Worm (Caenorhabditis elegans) whole organism, L4 larva: Measurements from ENCODE around the gene B0001.4.

Experiments
- D1046.2 ChIP-seq: fragments of 200-800 bp; sonication (Bioruptor generic); IDR thresholded peaks from 2 replicates; pipeline ENCODE4 v1.3.6; 2022; ENCODE audit warnings: missing genetic modification characterization, missing compliant biosample characterization
- F26F4.8 ChIP-seq: fragments of 200-800 bp; sonication (Bioruptor generic); conservative IDR thresholded peaks from 2 replicates; pipeline ENCODE4 v1.3.6; 2022; ENCODE audit warnings: missing genetic modification characterization, missing compliant biosample characterization
- F44E2.7 ChIP-seq: fragments of 200-800 bp; sonication (Bioruptor generic); IDR thresholded peaks from 2 replicates; pipeline ENCODE4 v2.1.2; 2022; ENCODE audit warnings: missing genetic modification characterization, missing compliant biosample characterization
- Y48G9A.11 ChIP-seq: fragments of 200-800 bp; sonication (Bioruptor generic); IDR thresholded peaks from 2 replicates; pipeline ENCODE4 v1.3.6; 2022; ENCODE audit warnings: missing genetic modification reagents, missing genetic modification characterization, missing compliant biosample characterization
- ZK337.2 ChIP-seq: fragments of 200-800 bp; sonication (Bioruptor generic); IDR thresholded peaks from 2 replicates; pipeline ENCODE4 v1.3.6; 2022; ENCODE audit warnings: missing genetic modification reagents, missing genetic modification characterization, missing compliant biosample characterization
- ama-1 ChIP-seq: fragments of 150-350 bp; optimal IDR thresholded peaks from 2 replicates; lab custom pipeline; 2014; ENCODE audit warnings: inconsistent platforms, mixed read lengths
- ceh-44 ChIP-seq: fragments of 200-800 bp; sonication (Bioruptor generic); IDR thresholded peaks from 2 replicates; pipeline ENCODE4 v1.3.6; 2022; ENCODE audit warnings: missing genetic modification reagents, missing genetic modification characterization, missing compliant biosample characterization
- ceh-82 ChIP-seq: sonication (generic microtip); optimal IDR thresholded peaks from 2 replicates; lab custom pipeline; 2017; ENCODE audit warnings: missing biosample characterization, missing genetic modification characterization
- daf-8 ChIP-seq: fragments of 200-800 bp; sonication (Bioruptor generic); IDR thresholded peaks from 2 replicates; pipeline ENCODE4 v1.3.6; 2022; ENCODE audit warnings: missing genetic modification characterization, missing compliant biosample characterization
- dmd-9 ChIP-seq: fragments of 200-800 bp; sonication (Bioruptor generic); IDR thresholded peaks from 2 replicates; pipeline ENCODE4 v1.3.6; 2022; ENCODE audit warnings: missing genetic modification reagents, missing genetic modification characterization, missing compliant biosample characterization
- dve-1 ChIP-seq: sonication (generic microtip); optimal IDR thresholded peaks from 2 replicates; lab custom pipeline; 2017; ENCODE audit warnings: antibody characterized with exemption, mild to moderate bottlenecking, missing genetic modification characterization, missing compliant biosample characterization; ENCODE audit not compliant: insufficient read depth
- egl-27 ChIP-seq: sonication (generic microtip); optimal IDR thresholded peaks from 3 replicates; lab custom pipeline; 2017; ENCODE audit warnings: missing biosample characterization, missing genetic modification reagents, missing genetic modification characterization
- gei-8 ChIP-seq: fragments of 200-800 bp; sonication (Bioruptor generic); optimal IDR thresholded peaks from 2 replicates; lab custom pipeline; 2018; ENCODE audit warnings: mild to moderate bottlenecking, missing genetic modification characterization, missing compliant biosample characterization
- hif-1 ChIP-seq, 2 experiments: sonication (generic microtip); optimal IDR thresholded peaks; 2 replicates each; lab custom pipeline; 2016 to 2017; ENCODE audit warnings: missing compliant biosample characterization in 2 of 2, missing genetic modification characterization in 2 of 2, missing genetic modification reagents in 2 of 2, missing genotype in 2 of 2, mild to moderate bottlenecking in 1 of 2
- hlh-30 ChIP-seq: sonication (generic microtip); optimal IDR thresholded peaks from 2 replicates; lab custom pipeline; 2017; ENCODE audit warnings: antibody characterized with exemption, mild to moderate bottlenecking, missing genetic modification characterization, missing compliant biosample characterization; ENCODE audit not compliant: insufficient read depth
- hmg-1.1 ChIP-seq: fragments of 200-800 bp; sonication (Bioruptor generic); IDR thresholded peaks from 2 replicates; pipeline ENCODE4 v1.3.6; 2022; ENCODE audit warnings: missing genetic modification reagents, missing genetic modification characterization, missing compliant biosample characterization
- lin-1 ChIP-seq: fragments of 200-800 bp; sonication (Bioruptor generic); IDR thresholded peaks from 2 replicates; pipeline ENCODE4 v1.3.6; 2022; ENCODE audit warnings: missing genetic modification reagents, missing genetic modification characterization, missing compliant biosample characterization
- lsy-2 ChIP-seq, 2 experiments: fragments of 150-350 bp in 1 of 2; sonication (generic microtip) in 1 of 2; optimal IDR thresholded peaks; 2 replicates each; lab custom pipeline; 2014 to 2017; ENCODE audit warnings: missing biosample characterization in 2 of 2, missing genetic modification characterization in 2 of 2
- madf-5 ChIP-seq, 2 experiments: fragments of 200-800 bp; sonication (Bioruptor generic); IDR thresholded peaks; 2 replicates each; pipeline ENCODE4 v1.3.6; 2022; ENCODE audit warnings: missing compliant biosample characterization in 2 of 2, missing genetic modification characterization in 2 of 2
- mdl-1 ChIP-seq, 2 experiments: fragments of 150-350 bp in 1 of 2; sonication (generic microtip) in 1 of 2; optimal IDR thresholded peaks; 2 replicates each; lab custom pipeline; 2014 to 2017; ENCODE audit warnings: missing biosample characterization in 2 of 2, missing genetic modification characterization in 2 of 2
- mes-2 ChIP-seq: sonication (generic microtip); optimal IDR thresholded peaks from 2 replicates; lab custom pipeline; 2016; ENCODE audit warnings: missing genotype, mild to moderate bottlenecking, missing genetic modification characterization, missing compliant biosample characterization; ENCODE audit not compliant: poor library complexity, severe bottlenecking
- nhr-28 ChIP-seq: fragments of 150-350 bp; optimal IDR thresholded peaks from 2 replicates; lab custom pipeline; 2014; ENCODE audit warnings: missing biosample characterization, missing genetic modification characterization
- sdz-12 ChIP-seq: fragments of 200-800 bp; sonication (Bioruptor generic); optimal IDR thresholded peaks from 2 replicates; lab custom pipeline; 2018; ENCODE audit warnings: mild to moderate bottlenecking, missing genetic modification characterization, missing compliant biosample characterization
- snpc-4 ChIP-seq: fragments of 150-350 bp; optimal IDR thresholded peaks from 2 replicates; lab custom pipeline; 2014; ENCODE audit warnings: missing biosample characterization, missing genetic modification characterization
- spr-3 ChIP-seq: fragments of 200-800 bp; sonication (Bioruptor generic); optimal IDR thresholded peaks from 2 replicates; lab custom pipeline; 2018; ENCODE audit warnings: mild to moderate bottlenecking, missing genetic modification characterization, missing compliant biosample characterization
- tra-1 ChIP-seq: fragments of 200-800 bp; sonication (Bioruptor generic); IDR thresholded peaks from 2 replicates; pipeline ENCODE4 v1.3.6; 2022; ENCODE audit warnings: missing genetic modification reagents, missing genetic modification characterization, missing compliant biosample characterization
- unc-39 ChIP-seq: sonication (generic microtip); optimal IDR thresholded peaks from 2 replicates; lab custom pipeline; 2017; ENCODE audit warnings: missing biosample characterization, missing genetic modification characterization
- unc-62 ChIP-seq, 3 experiments: fragments of 150-350 bp in 1 of 3; sonication (generic microtip); optimal IDR thresholded peaks in 2 of 3; peaks in 1 of 3; 1 replicate in 1 of 3; 2 replicates in 2 of 3; lab custom pipeline; 2014 to 2017; ENCODE audit warnings: missing biosample characterization in 3 of 3, missing genetic modification characterization in 3 of 3, missing genetic modification reagents in 3 of 3, missing genotype in 1 of 3
- vab-7 ChIP-seq: fragments of 200-800 bp; sonication (Bioruptor generic); IDR thresholded peaks from 2 replicates; pipeline ENCODE4 v1.3.6; 2022; ENCODE audit warnings: missing genetic modification reagents, missing genetic modification characterization, missing compliant biosample characterization
- zfp-2 ChIP-seq: sonication (generic microtip); optimal IDR thresholded peaks from 2 replicates; lab custom pipeline; 2016; ENCODE audit warnings: mild to moderate bottlenecking, missing genetic modification characterization, missing compliant biosample characterization
- zip-11 ChIP-seq: fragments of 200-800 bp; sonication (Bioruptor generic); IDR thresholded peaks from 2 replicates; pipeline ENCODE4 v1.3.6; 2022; ENCODE audit warnings: missing genetic modification characterization, missing compliant biosample characterization

Gene B0001.4

DNA sequence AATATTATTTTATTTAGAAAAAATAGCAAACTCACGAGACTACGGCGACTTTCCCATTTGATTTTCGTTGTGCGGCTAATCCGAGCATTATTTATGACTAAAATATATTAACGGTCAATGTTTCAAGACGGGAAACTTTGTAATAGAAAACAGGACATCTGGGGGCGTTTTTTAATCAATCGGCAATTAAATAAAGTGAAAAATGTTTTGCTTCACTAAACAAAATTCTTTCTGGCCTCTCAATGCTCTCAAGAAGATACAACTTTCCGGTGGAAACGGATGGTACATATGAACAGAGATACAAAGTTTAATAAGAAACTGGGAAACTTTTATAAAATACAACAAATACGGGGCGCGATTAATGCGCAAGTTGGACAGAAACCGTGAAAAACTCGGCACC, 12.9 kb upstream of the B0001.4 start, which contains the start of gene B0001.2 (continued):
- TF ChIP-seq F26F4.8 (GFP tag; lab: Robert Waterston, UW), result no peak
- no peak for TF ChIP-seq mes-2 (tag; lab: Kevin White, UChicago)

DNA sequence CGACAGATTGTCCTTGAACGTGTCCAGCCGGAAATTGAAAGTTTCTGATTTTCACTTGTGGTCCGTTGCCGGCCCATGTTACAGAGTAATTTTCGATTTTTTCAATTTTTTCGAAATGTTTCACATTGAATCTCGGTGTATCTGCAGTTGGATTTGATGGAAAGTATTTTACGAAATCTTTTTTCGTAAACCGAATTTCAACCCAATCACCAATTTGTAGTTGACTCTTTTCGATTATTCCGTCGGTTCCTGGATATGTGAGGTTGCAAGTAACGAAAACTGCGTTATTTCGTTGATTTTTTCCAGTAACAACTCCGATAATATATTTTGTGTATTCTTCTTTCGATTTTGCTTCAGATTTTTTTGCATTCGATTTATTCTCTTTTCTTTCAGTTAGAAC, 11.6 kb upstream of the B0001.4 start:
- peak in 1 of 2 experiments; percentile 92 for TF ChIP-seq unc-62 (GFP tag; optimal IDR thresholded peaks at IDR 0.05 in 1 of 2; lab: Kevin White, UChicago)
- TF ChIP-seq unc-62 (tag; optimal IDR thresholded peaks at IDR 0.05; lab: Kevin White, UChicago), result no peak
- no peak for TF ChIP-seq zfp-2
- TF ChIP-seq ama-1 (lab: Kevin White, UChicago), result no peak
- TF ChIP-seq vab-7, result no peak
- no peak for TF ChIP-seq dve-1 (tag; lab: Kevin White, UChicago)
- TF ChIP-seq sdz-12 (GFP tag; lab: Kevin White, UChicago), result no peak

- TF ChIP-seq madf-5 (GFP tag; IDR thresholded peaks at IDR 0.05; lab: Robert Waterston, UW), result no peak
- TF ChIP-seq hlh-30, result peak; percentile 24
- peak in 1 of 2 experiments; percentile 37 for TF ChIP-seq lsy-2 (tag; optimal IDR thresholded peaks at IDR 0.05; lab: Kevin White, UChicago)
- no peak for TF ChIP-seq gei-8 (GFP tag; lab: Kevin White, UChicago)
- TF ChIP-seq nhr-28 (tag; lab: Kevin White, UChicago), result peak; percentile 51
- TF ChIP-seq mes-2 (tag; lab: Kevin White, UChicago), result peak; percentile 53
- no peak for TF ChIP-seq egl-27 (tag; lab: Kevin White, UChicago)
These were observed 7.7 kb upstream of the B0001.4 start, which contains the start of gene B0001.3 for ce11 chrIV:12145681-12146080. TSS of gene B0001.3 (minus strand) at chrIV:12145735.

ce11 chrIV:12143231-12143630, 5.2 kb upstream of the B0001.4 start, which contains the start of gene B0001.5:
TSS of gene B0001.5 (minus strand) at chrIV:12143331.
- TF ChIP-seq lin-1 (no peak), ZK337.2 (GFP tag; lab: Robert Waterston, UW) (no peak), hmg-1.1 (GFP tag; lab: Robert Waterston, UW) (no peak), ceh-82 (tag; lab: Kevin White, UChicago) (no peak), Y48G9A.11 (no peak), mdl-1 (tag; optimal IDR thresholded peaks at IDR 0.05; lab: Kevin White, UChicago) (no peak), ceh-44 (GFP tag; lab: Robert Waterston, UW) (no peak), F44E2.7 (GFP tag; lab: Robert Waterston, UW) (no peak), D1046.2 (GFP tag; lab: Robert Waterston, UW) (no peak), snpc-4 (tag; lab: Kevin White, UChicago) (no peak), zip-11 (GFP tag; lab: Robert Waterston, UW) (no peak), madf-5 (GFP tag; IDR thresholded peaks at IDR 0.05; lab: Robert Waterston, UW) (no peak), unc-39 (tag; lab: Kevin White, UChicago) (no peak), dmd-9 (GFP tag; lab: Robert Waterston, UW) (no peak), daf-8 (GFP tag; lab: Robert Waterston, UW) (no peak), tra-1 (GFP tag; lab: Robert Waterston, UW) (no peak), hif-1 (tag; optimal IDR thresholded peaks at IDR 0.05; lab: Kevin White, UChicago) (no peak), hlh-30 (no peak)

DNA sequence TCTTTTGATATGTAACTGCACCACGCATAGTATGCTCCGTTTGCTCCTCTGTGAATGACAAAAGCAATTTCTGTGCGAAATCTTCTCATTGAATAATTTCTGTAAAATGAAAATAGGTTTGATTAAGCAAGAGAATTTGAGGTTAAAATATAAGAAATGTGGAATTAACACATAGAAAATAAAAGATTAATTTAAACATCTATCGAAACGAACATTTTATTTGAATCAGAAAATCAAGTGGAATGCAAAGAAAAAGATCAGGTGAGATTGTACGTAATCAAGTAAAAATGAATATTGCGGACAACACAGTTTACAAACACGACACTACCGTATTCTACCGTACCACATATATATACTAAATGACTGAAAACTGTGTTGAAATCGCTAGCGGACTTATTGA, 3.0 kb upstream of the B0001.4 start, which contains the start of gene B0001.8:
Gene B0001.8 (minus strand): TSS at position 101 of the 400 bp plus-strand sequence.
- TF ChIP-seq ceh-82 (tag; lab: Kevin White, UChicago) (no peak), unc-62 (GFP tag; optimal IDR thresholded peaks at IDR 0.05 in 1 of 2; lab: Kevin White, UChicago) (peak in 1 of 2 experiments; percentile 50), unc-62 (tag; optimal IDR thresholded peaks at IDR 0.05; lab: Kevin White, UChicago) (no peak), spr-3 (GFP tag; lab: Kevin White, UChicago) (no peak)
